Worm (Caenorhabditis elegans): Measurements from ENCODE around the gene Y38H6C.16.

ce11 chrV:20518927-20519326 lies 20.2 kb downstream of the Y38H6C.16 start, which contains the start of gene Y38H6C.25:
- TF ChIP-seq pqm-1 (tag; optimal IDR thresholded peaks at IDR 0.05), result no peak
- TF ChIP-seq skn-1 (tag; optimal IDR thresholded peaks at IDR 0.05), result no peak
- no peak for TF ChIP-seq nhr-11 (tag; optimal IDR thresholded peaks at IDR 0.05)
- no peak for TF ChIP-seq nhr-76 (tag; optimal IDR thresholded peaks at IDR 0.05)
- no peak for TF ChIP-seq lin-15B (tag; optimal IDR thresholded peaks at IDR 0.05)
- no peak for TF ChIP-seq nhr-20 (tag; optimal IDR thresholded peaks at IDR 0.05)
- TF ChIP-seq isw-1 (GFP tag; IDR thresholded peaks at IDR 0.05), result no peak
